Worm (Caenorhabditis elegans) whole organism, young adult: ENCODE measurements around the gene Y57E12AR.1.

Experiments
- B0019.2 ChIP-seq: fragments of 200-800 bp; sonication (Bioruptor generic); conservative IDR thresholded peaks from 2 replicates; pipeline ENCODE4 v1.3.6; 2022; ENCODE audit warnings: missing genetic modification reagents, missing genetic modification characterization, missing compliant biosample characterization
- C17E4.6 ChIP-seq: fragments of 200-800 bp; sonication (Bioruptor generic); IDR thresholded peaks from 2 replicates; pipeline ENCODE4 v1.3.6; 2022; ENCODE audit warnings: missing genetic modification reagents, missing genetic modification characterization, missing compliant biosample characterization
- F23B12.7 ChIP-seq: sonication (generic microtip); optimal IDR thresholded peaks from 2 replicates; lab custom pipeline; 2017; ENCODE audit warnings: missing genetic modification characterization, mild to moderate bottlenecking, missing compliant biosample characterization, antibody characterized with exemption, moderate library complexity; ENCODE audit not compliant: insufficient read depth
- F49E8.2 ChIP-seq: sonication (generic microtip); optimal IDR thresholded peaks from 3 replicates; lab custom pipeline; 2017; ENCODE audit warnings: missing genetic modification characterization, mild to moderate bottlenecking, missing compliant biosample characterization, antibody characterized with exemption, moderate library complexity; ENCODE audit not compliant: insufficient read depth
- F57C9.4 ChIP-seq: sonication (generic microtip); optimal IDR thresholded peaks from 2 replicates; lab custom pipeline; 2017; ENCODE audit warnings: mild to moderate bottlenecking, missing genetic modification characterization, missing compliant biosample characterization
- K12H6.12 ChIP-seq: fragments of 200-800 bp; sonication (Bioruptor generic); optimal IDR thresholded peaks from 2 replicates; lab custom pipeline; 2018; ENCODE audit warnings: mild to moderate bottlenecking, missing genetic modification characterization, missing compliant biosample characterization
- Y56A3A.18 ChIP-seq: fragments of 200-800 bp; sonication (Bioruptor generic); IDR thresholded peaks from 2 replicates; pipeline ENCODE4 v1.3.6; 2022; ENCODE audit warnings: missing genetic modification reagents, missing genetic modification characterization, missing compliant biosample characterization
- akir-1 ChIP-seq: fragments of 200-800 bp; sonication (Bioruptor generic); optimal IDR thresholded peaks from 2 replicates; lab custom pipeline; 2018; ENCODE audit warnings: mild to moderate bottlenecking, missing genetic modification characterization, moderate library complexity, missing compliant biosample characterization
- bed-2 ChIP-seq: fragments of 200-800 bp; sonication (Bioruptor generic); IDR thresholded peaks from 2 replicates; pipeline ENCODE4 v1.3.6; 2022; ENCODE audit warnings: missing genetic modification reagents, missing genetic modification characterization, missing compliant biosample characterization
- ccch-3 ChIP-seq: fragments of 200-800 bp; sonication (Bioruptor generic); optimal IDR thresholded peaks from 2 replicates; lab custom pipeline; 2018; ENCODE audit warnings: mild to moderate bottlenecking, missing genetic modification characterization, missing compliant biosample characterization
- cebp-2 ChIP-seq: fragments of 200-800 bp; sonication (Bioruptor generic); IDR thresholded peaks from 2 replicates; pipeline ENCODE4 v1.3.6; 2022; ENCODE audit warnings: missing genetic modification characterization, missing compliant biosample characterization
- ceh-27 ChIP-seq: fragments of 200-800 bp; sonication (Bioruptor generic); optimal IDR thresholded peaks from 2 replicates; lab custom pipeline; 2018; ENCODE audit warnings: mild to moderate bottlenecking, missing genetic modification characterization, moderate library complexity, missing compliant biosample characterization
- ceh-40 ChIP-seq: fragments of 200-800 bp; sonication (Bioruptor generic); IDR thresholded peaks from 2 replicates; pipeline ENCODE4 v1.3.6; 2022; ENCODE audit warnings: missing genetic modification characterization, missing compliant biosample characterization
- chd-7 ChIP-seq: sonication (generic microtip); optimal IDR thresholded peaks from 2 replicates; lab custom pipeline; 2016; ENCODE audit warnings: mild to moderate bottlenecking, missing genetic modification characterization, moderate library complexity, missing compliant biosample characterization
- die-1 ChIP-seq: sonication (generic microtip); optimal IDR thresholded peaks from 2 replicates; lab custom pipeline; 2016; ENCODE audit warnings: missing genotype, mild to moderate bottlenecking, missing genetic modification characterization, missing compliant biosample characterization
- egl-18 ChIP-seq: fragments of 200-800 bp; sonication (Bioruptor generic); IDR thresholded peaks from 2 replicates; pipeline ENCODE4 v1.3.6; 2022; ENCODE audit warnings: missing genetic modification reagents, missing genetic modification characterization, missing compliant biosample characterization
- egl-44 ChIP-seq: fragments of 200-800 bp; sonication (Bioruptor generic); IDR thresholded peaks from 2 replicates; pipeline ENCODE4 v1.3.6; 2022; ENCODE audit warnings: missing genetic modification reagents, missing genetic modification characterization, missing compliant biosample characterization
- gei-17 ChIP-seq: fragments of 200-800 bp; sonication (Bioruptor generic); optimal IDR thresholded peaks from 2 replicates; lab custom pipeline; 2018; ENCODE audit warnings: mild to moderate bottlenecking, missing genetic modification characterization, missing compliant biosample characterization
- hmg-20 ChIP-seq: fragments of 200-800 bp; sonication (Bioruptor generic); IDR thresholded peaks from 2 replicates; pipeline ENCODE4 v1.3.6; 2022; ENCODE audit warnings: missing genetic modification reagents, missing genetic modification characterization, missing compliant biosample characterization
- hsf-1 ChIP-seq: fragments of 200-800 bp; sonication (Bioruptor generic); IDR thresholded peaks from 2 replicates; pipeline ENCODE4 v1.3.6; 2022; ENCODE audit warnings: missing genetic modification reagents, missing genetic modification characterization, missing compliant biosample characterization
- let-607 ChIP-seq, 2 experiments: fragments of 200-800 bp in 1 of 2; sonication (Bioruptor generic) in 1 of 2; sonication (generic microtip) in 1 of 2; optimal IDR thresholded peaks; 2 replicates each; lab custom pipeline; 2016 to 2018; ENCODE audit warnings: mild to moderate bottlenecking in 2 of 2, missing compliant biosample characterization in 2 of 2, missing genetic modification characterization in 2 of 2, moderate library complexity in 2 of 2, missing genotype in 1 of 2
- lin-54 ChIP-seq: fragments of 200-800 bp; sonication (Bioruptor generic); optimal IDR thresholded peaks from 2 replicates; lab custom pipeline; 2018; ENCODE audit warnings: mild to moderate bottlenecking, missing genetic modification characterization, missing compliant biosample characterization
- lsl-1 ChIP-seq: fragments of 200-800 bp; sonication (Bioruptor generic); optimal IDR thresholded peaks from 2 replicates; lab custom pipeline; 2018; ENCODE audit warnings: mild to moderate bottlenecking, missing genetic modification characterization, moderate library complexity, missing compliant biosample characterization
- madf-10 ChIP-seq: sonication (generic microtip); optimal IDR thresholded peaks from 2 replicates; lab custom pipeline; 2016; ENCODE audit warnings: mild to moderate bottlenecking, missing genetic modification characterization, missing compliant biosample characterization
- madf-3 ChIP-seq: fragments of 200-800 bp; sonication (Bioruptor generic); IDR thresholded peaks from 2 replicates; pipeline ENCODE4 v1.3.6; 2022; ENCODE audit warnings: missing genetic modification reagents, missing genetic modification characterization, missing compliant biosample characterization
- madf-8 ChIP-seq: fragments of 200-800 bp; sonication (Bioruptor generic); conservative IDR thresholded peaks from 2 replicates; pipeline ENCODE4 v1.3.6; 2022; ENCODE audit warnings: missing genetic modification reagents, missing genetic modification characterization, missing compliant biosample characterization
- mcd-1 ChIP-seq: fragments of 200-800 bp; sonication (Bioruptor generic); IDR thresholded peaks from 2 replicates; pipeline ENCODE4 v1.3.6; 2022; ENCODE audit warnings: missing genetic modification reagents, missing genetic modification characterization, missing compliant biosample characterization
- mxl-1 ChIP-seq: sonication (generic microtip); optimal IDR thresholded peaks from 2 replicates; lab custom pipeline; 2016; ENCODE audit warnings: missing genetic modification characterization, missing compliant biosample characterization
- nfya-2 ChIP-seq: fragments of 200-800 bp; sonication (Bioruptor generic); IDR thresholded peaks from 2 replicates; pipeline ENCODE4 v1.3.6; 2022; ENCODE audit warnings: missing genetic modification reagents, missing genetic modification characterization, missing compliant biosample characterization
- nfyb-1 ChIP-seq: fragments of 200-800 bp; sonication (Bioruptor generic); IDR thresholded peaks from 2 replicates; pipeline ENCODE4 v1.3.6; 2022; ENCODE audit warnings: missing genetic modification reagents, missing genetic modification characterization, missing compliant biosample characterization
- nhr-80 ChIP-seq: sonication (generic microtip); optimal IDR thresholded peaks from 2 replicates; lab custom pipeline; 2016; ENCODE audit warnings: missing genetic modification characterization, missing compliant biosample characterization
- nhr-90 ChIP-seq: sonication (generic microtip); optimal IDR thresholded peaks from 2 replicates; lab custom pipeline; 2016; ENCODE audit warnings: missing genotype, mild to moderate bottlenecking, missing genetic modification characterization, missing compliant biosample characterization
- pbrm-1 ChIP-seq: fragments of 200-800 bp; sonication (Bioruptor generic); IDR thresholded peaks from 2 replicates; pipeline ENCODE4 v1.3.6; 2022; ENCODE audit warnings: missing genetic modification reagents, missing genetic modification characterization, missing compliant biosample characterization
- sdz-38 ChIP-seq: sonication (generic microtip); optimal IDR thresholded peaks from 2 replicates; lab custom pipeline; 2016; ENCODE audit warnings: missing genotype, missing genetic modification characterization, missing compliant biosample characterization
- snpc-1.3 ChIP-seq: sonication (generic microtip); optimal IDR thresholded peaks from 2 replicates; lab custom pipeline; 2017; ENCODE audit warnings: missing genetic modification characterization, mild to moderate bottlenecking, missing compliant biosample characterization, antibody characterized with exemption, moderate library complexity, missing genotype, missing genetic modification reagents; ENCODE audit not compliant: insufficient read depth
- snpc-4 ChIP-seq, 5 experiments: fragments of 150-350 bp in 1 of 5; sonication (generic microtip) in 4 of 5; optimal IDR thresholded peaks; 2 replicates each; lab custom pipeline; 2014 to 2018; ENCODE audit warnings: missing genetic modification characterization in 5 of 5, missing biosample characterization in 3 of 5, antibody characterized with exemption in 2 of 5, mild to moderate bottlenecking in 2 of 5, missing compliant biosample characterization in 2 of 5, missing genotype in 2 of 5, moderate library complexity in 2 of 5, missing genetic modification reagents in 1 of 5
- tlf-1 ChIP-seq: fragments of 200-800 bp; sonication (Bioruptor generic); optimal IDR thresholded peaks from 2 replicates; lab custom pipeline; 2018; ENCODE audit warnings: mild to moderate bottlenecking, missing genetic modification characterization, missing compliant biosample characterization
- unc-62 ChIP-seq: fragments of 150-350 bp; optimal IDR thresholded peaks from 2 replicates; lab custom pipeline; 2014; ENCODE audit warnings: missing biosample characterization, missing genetic modification reagents, missing genetic modification characterization
- ztf-6 ChIP-seq: fragments of 200-800 bp; sonication (Bioruptor generic); IDR thresholded peaks from 2 replicates; pipeline ENCODE4 v1.3.6; 2022; ENCODE audit warnings: missing genetic modification reagents, missing genetic modification characterization, missing compliant biosample characterization

Gene Y57E12AR.1

ce11 chrV:7065226-7065625, at the start of gene Y57E12AR.1:
TSS of gene Y57E12AR.1 (minus strand) at chrV:7065326.
- TF ChIP-seq bed-2 (GFP tag; lab: Robert Waterston, UW) (no peak), madf-8 (GFP tag; lab: Robert Waterston, UW) (no peak), nhr-90 (tag; lab: Kevin White, UChicago) (no peak), B0019.2 (GFP tag; lab: Robert Waterston, UW) (no peak), lsl-1 (GFP tag; lab: Kevin White, UChicago) (no peak), ccch-3 (GFP tag; lab: Kevin White, UChicago) (no peak), K12H6.12 (tag; lab: Kevin White, UChicago) (no peak), egl-18 (GFP tag; lab: Robert Waterston, UW) (no peak), hmg-20 (GFP tag; lab: Robert Waterston, UW) (no peak), chd-7 (tag; lab: Kevin White, UChicago) (no peak), die-1 (no peak), nfya-2 (GFP tag; lab: Robert Waterston, UW) (no peak), ceh-40 (GFP tag; lab: Robert Waterston, UW) (no peak), madf-3 (GFP tag; lab: Robert Waterston, UW) (no peak), egl-44 (no peak), mxl-1 (no peak), madf-10 (tag; lab: Kevin White, UChicago) (no peak), C17E4.6 (GFP tag; lab: Robert Waterston, UW) (no peak)

ce11 chrV:7112223-7112622, 47.1 kb upstream of the Y57E12AR.1 start:
- peak; percentile 45 for TF ChIP-seq ceh-27 (GFP tag; lab: Kevin White, UChicago)
- TF ChIP-seq tlf-1 (GFP tag; lab: Kevin White, UChicago), result no peak
- no peak for TF ChIP-seq pbrm-1 (GFP tag; lab: Robert Waterston, UW)

ce11 chrV:7111276-7111675, 46.1 kb upstream of the Y57E12AR.1 start:
- TF ChIP-seq unc-62 (GFP tag; lab: Kevin White, UChicago) (no peak), C17E4.6 (GFP tag; lab: Robert Waterston, UW) (no peak), nhr-80 (tag; lab: Kevin White, UChicago) (no peak), lin-54 (GFP tag; lab: Kevin White, UChicago) (no peak)
- TF ChIP-seq, all 124 proteins: peak for 0

- no peak for TF ChIP-seq mcd-1
- no peak for TF ChIP-seq hsf-1
- TF ChIP-seq F49E8.2 (tag; lab: Kevin White, UChicago), result no peak
- TF ChIP-seq lsl-1 (GFP tag; lab: Kevin White, UChicago), result no peak
- TF ChIP-seq cebp-2 (GFP tag; lab: Robert Waterston, UW), result no peak
- no peak for TF ChIP-seq gei-17 (GFP tag; lab: Kevin White, UChicago)
- TF ChIP-seq ztf-6 (GFP tag; lab: Robert Waterston, UW), result no peak
- TF ChIP-seq C17E4.6 (GFP tag; lab: Robert Waterston, UW), result no peak
- TF ChIP-seq akir-1 (GFP tag; lab: Kevin White, UChicago), result no peak
- TF ChIP-seq snpc-1.3 (tag; lab: Kevin White, UChicago), result no peak
- TF ChIP-seq F57C9.4 (tag; lab: Kevin White, UChicago), result no peak
- TF ChIP-seq Y56A3A.18 (GFP tag; lab: Robert Waterston, UW), result no peak
- TF ChIP-seq let-607 (tag; optimal IDR thresholded peaks at IDR 0.05; lab: Kevin White, UChicago), result no peak
- TF ChIP-seq F23B12.7 (tag; lab: Kevin White, UChicago), result no peak
- TF ChIP-seq nfyb-1 (GFP tag; lab: Robert Waterston, UW), result no peak
- TF ChIP-seq snpc-4 (GFP tag; optimal IDR thresholded peaks at IDR 0.05; lab: Kevin White, UChicago), result no peak
- no peak for TF ChIP-seq snpc-4 (tag; optimal IDR thresholded peaks at IDR 0.05; lab: Kevin White, UChicago)
- no peak for TF ChIP-seq sdz-38 (tag; lab: Kevin White, UChicago)
These were observed 45.2 kb upstream of the Y57E12AR.1 start for ce11 chrV:7110370-7110769.
